Worm (Caenorhabditis elegans) whole organism, late embryonic: ENCODE results near the gene sru-29.

Experiments
- T23F11.4 ChIP-seq: fragments of 200-800 bp; sonication (Bioruptor generic); optimal IDR thresholded peaks from 2 replicates; lab custom pipeline; 2018; ENCODE audit warnings: mild to moderate bottlenecking, missing genetic modification characterization, missing compliant biosample characterization
- ama-1 ChIP-seq: fragments of 150-350 bp; optimal IDR thresholded peaks from 2 replicates; lab custom pipeline; 2014
- ceh-45 ChIP-seq: fragments of 200-800 bp; sonication (Bioruptor generic); IDR thresholded peaks from 2 replicates; pipeline ENCODE4 v1.3.6; 2022; ENCODE audit warnings: missing genetic modification reagents, missing genetic modification characterization, missing compliant biosample characterization
- ceh-9 ChIP-seq: sonication (generic microtip); optimal IDR thresholded peaks from 2 replicates; lab custom pipeline; 2016; ENCODE audit warnings: mild to moderate bottlenecking, missing genetic modification characterization, inconsistent platforms, missing compliant biosample characterization
- pha-4 ChIP-seq: fragments of 150-350 bp; optimal IDR thresholded peaks from 2 replicates; lab custom pipeline; 2018; ENCODE audit warnings: missing biosample characterization, missing genetic modification reagents, missing genetic modification characterization
- tbx-2 ChIP-seq: sonication (generic microtip); optimal IDR thresholded peaks from 2 replicates; lab custom pipeline; 2016; ENCODE audit warnings: missing genetic modification characterization, missing compliant biosample characterization
- unc-42 ChIP-seq: sonication (generic microtip); optimal IDR thresholded peaks from 2 replicates; lab custom pipeline; 2016; ENCODE audit warnings: missing genotype, missing genetic modification characterization, missing compliant biosample characterization

DNA sequence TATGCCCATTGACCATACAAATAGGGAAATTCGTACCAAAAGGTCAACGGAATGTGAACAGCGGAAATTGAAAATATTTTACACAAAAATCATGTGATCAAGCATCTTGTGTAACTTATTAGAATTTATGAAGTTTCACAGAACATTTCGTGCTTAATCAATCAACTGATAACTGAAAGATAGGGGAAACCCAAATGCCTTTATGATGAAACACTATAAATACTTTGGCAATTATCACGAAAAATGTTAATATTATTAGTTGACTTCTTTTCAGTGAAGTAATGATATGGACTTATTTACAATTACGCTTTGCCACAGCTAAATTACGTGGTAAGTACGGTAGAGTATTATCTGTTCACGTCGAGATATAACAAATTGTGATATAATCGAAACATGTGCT is 45.7 kb downstream of the sru-29 start:
- TF ChIP-seq ceh-9 (tag; lab: Kevin White, UChicago) (no peak), pha-4 (tag; lab: Kevin White, UChicago) (no peak), ceh-45 (GFP tag; lab: Robert Waterston, UW) (no peak), unc-42 (tag; lab: Kevin White, UChicago) (no peak), tbx-2 (no peak), T23F11.4 (GFP tag; lab: Kevin White, UChicago) (no peak), ama-1 (lab: Kevin White, UChicago) (no peak)
